Fruit fly (Drosophila melanogaster) whole organism, adult: Measurements from ENCODE around the gene CG46509.
"Not testable (repeated sequence)": the region's sequence is repeated elsewhere in the genome, so short reads cannot be mapped to it uniquely, and the experiment has no call there.

Source experiments
- CG12768 ChIP-seq: fragments of 200-800 bp; sonication (Bioruptor generic); optimal IDR thresholded peaks from 2 replicates; lab custom pipeline; 2017; ENCODE audit warnings: missing biosample characterization, missing genetic modification characterization, mild to moderate bottlenecking, moderate library complexity, missing genetic modification reagents
- CG14711 ChIP-seq: fragments of 200-800 bp; sonication (Bioruptor generic); optimal IDR thresholded peaks from 2 replicates; lab custom pipeline; 2018; ENCODE audit warnings: missing biosample characterization, mild to moderate bottlenecking, missing genetic modification characterization, moderate library complexity
- CG1620 ChIP-seq: fragments of 200-800 bp; sonication (Bioruptor generic); optimal IDR thresholded peaks from 2 replicates; lab custom pipeline; 2016; ENCODE audit warnings: missing biosample characterization, missing genetic modification characterization
- CG33017 ChIP-seq: fragments of 200-800 bp; sonication (Bioruptor generic); optimal IDR thresholded peaks from 2 replicates; lab custom pipeline; 2018; ENCODE audit warnings: missing biosample characterization, mild to moderate bottlenecking, missing genetic modification characterization, moderate library complexity
- CG5204 ChIP-seq: fragments of 200-800 bp; sonication (Bioruptor generic); optimal IDR thresholded peaks from 2 replicates; lab custom pipeline; 2016; ENCODE audit warnings: missing biosample characterization, missing genetic modification characterization
- CG7045 ChIP-seq: fragments of 200-800 bp; sonication (Bioruptor generic); optimal IDR thresholded peaks from 2 replicates; lab custom pipeline; 2017; ENCODE audit warnings: missing biosample characterization, mild to moderate bottlenecking, missing genetic modification characterization
- CG7101 ChIP-seq: fragments of 200-800 bp; sonication (Bioruptor generic); optimal IDR thresholded peaks from 2 replicates; lab custom pipeline; 2018; ENCODE audit warnings: missing biosample characterization, mild to moderate bottlenecking, missing genetic modification characterization, moderate library complexity
- Clk ChIP-seq: fragments of 200-800 bp; sonication (Bioruptor generic); optimal IDR thresholded peaks from 2 replicates; lab custom pipeline; 2017; ENCODE audit warnings: missing biosample characterization, missing genetic modification characterization
- Crg-1 ChIP-seq: fragments of 200-800 bp; sonication (Bioruptor generic); optimal IDR thresholded peaks from 2 replicates; lab custom pipeline; 2016; ENCODE audit warnings: missing biosample characterization, missing genetic modification characterization
- Hr96 ChIP-seq: fragments of 200-800 bp; sonication (Bioruptor generic); optimal IDR thresholded peaks from 2 replicates; lab custom pipeline; 2016; ENCODE audit warnings: missing biosample characterization, missing genetic modification characterization
- Mnt ChIP-seq: fragments of 200-800 bp; sonication (Bioruptor generic); optimal IDR thresholded peaks from 2 replicates; lab custom pipeline; 2016; ENCODE audit warnings: missing biosample characterization, mild to moderate bottlenecking, missing genetic modification characterization
- bab1 ChIP-seq: fragments of 200-800 bp; sonication (Bioruptor generic); optimal IDR thresholded peaks from 3 replicates; lab custom pipeline; 2019; ENCODE audit warnings: missing biosample characterization, mild to moderate bottlenecking, missing genetic modification characterization, moderate library complexity
- cic ChIP-seq: fragments of 200-800 bp; sonication (Bioruptor generic); optimal IDR thresholded peaks from 2 replicates; lab custom pipeline; 2017; ENCODE audit warnings: missing biosample characterization, mild to moderate bottlenecking, missing genetic modification characterization, moderate library complexity
- cnc ChIP-seq, 2 experiments: fragments of >200 bp; optimal IDR thresholded peaks; 2 replicates each; lab custom pipeline; 2017
- kay ChIP-seq: fragments of 200-800 bp; sonication (Bioruptor generic); peaks from one replicate; lab custom pipeline; 2016; ENCODE audit warnings: missing biosample characterization, missing genetic modification characterization, borderline replicate concordance
- ovo ChIP-seq: fragments of 200-800 bp; sonication (Bioruptor generic); optimal IDR thresholded peaks from 2 replicates; lab custom pipeline; 2016; ENCODE audit warnings: missing biosample characterization, missing genetic modification characterization
- tj ChIP-seq: fragments of 200-800 bp; sonication (Bioruptor generic); optimal IDR thresholded peaks from 3 replicates; lab custom pipeline; 2017; ENCODE audit warnings: missing biosample characterization, mild to moderate bottlenecking, missing genetic modification characterization, moderate library complexity
- toe ChIP-seq: fragments of 200-800 bp; sonication (Bioruptor generic); optimal IDR thresholded peaks from 2 replicates; lab custom pipeline; 2016; ENCODE audit warnings: missing biosample characterization, missing genetic modification characterization

The CG46509 gene

DNA sequence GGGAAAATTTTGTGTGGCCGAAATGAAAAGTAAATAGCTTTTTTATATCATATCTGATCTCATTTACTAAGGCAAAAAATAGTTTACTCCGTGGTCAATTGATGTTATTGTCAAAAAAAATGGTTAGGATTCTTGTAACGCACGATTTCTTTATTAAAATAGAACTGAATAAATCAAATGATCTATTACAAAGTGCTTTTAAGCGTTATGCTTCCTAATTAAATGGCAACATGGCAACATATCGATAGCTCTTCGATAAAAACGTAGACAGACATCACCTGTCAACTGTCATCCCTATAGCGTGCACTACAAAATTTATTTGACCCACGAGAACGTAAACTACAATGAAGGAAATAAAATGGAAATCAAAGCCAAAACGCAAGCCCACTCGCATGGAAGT is at the start of gene CG46509:
Gene CG46509, plus strand, starts transcription at position 301 of the 400 bp plus-strand sequence.
- not testable (repeated sequence) for TF ChIP-seq CG14711 (tag; lab: Kevin White, UChicago); bab1 (GFP tag; lab: Kevin White, UChicago); CG7101 (tag; lab: Kevin White, UChicago)

DNA sequence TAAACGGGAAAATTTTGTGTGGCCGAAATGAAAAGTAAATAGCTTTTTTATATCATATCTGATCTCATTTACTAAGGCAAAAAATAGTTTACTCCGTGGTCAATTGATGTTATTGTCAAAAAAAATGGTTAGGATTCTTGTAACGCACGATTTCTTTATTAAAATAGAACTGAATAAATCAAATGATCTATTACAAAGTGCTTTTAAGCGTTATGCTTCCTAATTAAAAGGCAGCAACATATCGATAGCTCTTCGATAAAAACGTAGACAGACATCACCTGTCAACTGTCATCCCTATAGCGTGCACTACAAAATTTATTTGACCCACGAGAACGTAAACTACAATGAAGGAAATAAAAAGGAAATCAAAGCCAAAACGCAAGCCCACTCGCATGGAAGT is 29.7 kb upstream of the CG46509 start, which contains the start of gene CG40813:
Gene CG40813, plus strand, starts transcription at position 301 of the 400 bp plus-strand sequence.
- not testable (repeated sequence) for TF ChIP-seq Hr96; tj (GFP tag; lab: Kevin White, UChicago); ovo (GFP tag; lab: Kevin White, UChicago)

DNA sequence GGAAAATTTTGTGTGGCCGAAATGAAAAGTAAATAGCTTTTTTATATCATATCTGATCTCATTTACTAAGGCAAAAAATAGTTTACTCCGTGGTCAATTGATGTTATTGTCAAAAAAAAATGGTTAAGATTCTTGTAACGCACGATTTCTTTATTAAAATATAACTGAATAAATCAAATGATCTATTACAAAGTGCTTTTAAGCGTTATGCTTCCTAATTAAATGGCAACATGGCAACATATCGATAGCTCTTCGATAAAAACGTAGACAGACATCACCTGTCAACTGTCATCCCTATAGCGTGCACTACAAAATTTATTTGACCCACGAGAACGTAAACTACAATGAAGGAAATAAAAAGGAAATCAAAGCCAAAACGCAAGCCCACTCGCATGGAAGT is 25.0 kb upstream of the CG46509 start, which contains the start of gene CG46504:
Gene CG46504, plus strand, starts transcription at position 301 of the 400 bp plus-strand sequence.
- not testable (repeated sequence) for TF ChIP-seq Crg-1 (GFP tag; lab: Kevin White, UChicago); CG5204 (GFP tag; lab: Kevin White, UChicago); CG33017 (tag; lab: Kevin White, UChicago)

DNA sequence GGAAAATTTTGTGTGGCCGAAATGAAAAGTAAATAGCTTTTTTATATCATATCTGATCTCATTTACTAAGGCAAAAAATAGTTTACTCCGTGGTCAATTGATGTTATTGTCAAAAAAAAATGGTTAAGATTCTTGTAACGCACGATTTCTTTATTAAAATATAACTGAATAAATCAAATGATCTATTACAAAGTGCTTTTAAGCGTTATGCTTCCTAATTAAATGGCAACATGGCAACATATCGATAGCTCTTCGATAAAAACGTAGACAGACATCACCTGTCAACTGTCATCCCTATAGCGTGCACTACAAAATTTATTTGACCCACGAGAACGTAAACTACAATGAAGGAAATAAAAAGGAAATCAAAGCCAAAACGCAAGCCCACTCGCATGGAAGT is 19.9 kb upstream of the CG46509 start, which contains the start of gene CG46505:
Gene CG46505, plus strand, starts transcription at position 301 of the 400 bp plus-strand sequence.
- not testable (repeated sequence) for TF ChIP-seq Hr96; cic; CG12768 (GFP tag; lab: Kevin White, UChicago)

DNA sequence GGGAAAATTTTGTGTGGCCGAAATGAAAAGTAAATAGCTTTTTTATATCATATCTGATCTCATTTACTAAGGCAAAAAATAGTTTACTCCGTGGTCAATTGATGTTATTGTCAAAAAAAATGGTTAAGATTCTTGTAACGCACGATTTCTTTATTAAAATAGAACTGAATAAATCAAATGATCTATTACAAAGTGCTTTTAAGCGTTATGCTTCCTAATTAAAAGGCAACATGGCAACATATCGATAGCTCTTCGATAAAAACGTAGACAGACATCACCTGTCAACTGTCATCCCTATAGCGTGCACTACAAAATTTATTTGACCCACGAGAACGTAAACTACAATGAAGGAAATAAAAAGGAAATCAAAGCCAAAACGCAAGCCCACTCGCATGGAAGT is 14.9 kb upstream of the CG46509 start, which contains the start of gene CG46506:
Gene CG46506, plus strand, starts transcription at position 301 of the 400 bp plus-strand sequence.
- TF ChIP-seq kay, CG12768, toe (GFP tag; lab: Kevin White, UChicago): not testable (repeated sequence)

DNA sequence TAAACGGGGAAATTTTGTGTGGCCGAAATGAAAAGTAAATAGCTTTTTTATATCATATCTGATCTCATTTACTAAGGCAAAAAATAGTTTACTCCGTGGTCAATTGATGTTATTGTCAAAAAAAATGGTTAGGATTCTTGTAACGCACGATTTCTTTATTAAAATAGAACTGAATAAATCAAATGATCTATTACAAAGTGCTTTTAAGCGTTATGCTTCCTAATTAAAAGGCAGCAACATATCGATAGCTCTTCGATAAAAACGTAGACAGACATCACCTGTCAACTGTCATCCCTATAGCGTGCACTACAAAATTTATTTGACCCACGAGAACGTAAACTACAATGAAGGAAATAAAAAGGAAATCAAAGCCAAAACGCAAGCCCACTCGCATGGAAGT is 9.8 kb upstream of the CG46509 start, which contains the start of gene CG46507:
Gene CG46507, plus strand, starts transcription at position 301 of the 400 bp plus-strand sequence.
- not testable (repeated sequence) for TF ChIP-seq CG12768, tj, Mnt (GFP tag; lab: Kevin White, UChicago)

DNA sequence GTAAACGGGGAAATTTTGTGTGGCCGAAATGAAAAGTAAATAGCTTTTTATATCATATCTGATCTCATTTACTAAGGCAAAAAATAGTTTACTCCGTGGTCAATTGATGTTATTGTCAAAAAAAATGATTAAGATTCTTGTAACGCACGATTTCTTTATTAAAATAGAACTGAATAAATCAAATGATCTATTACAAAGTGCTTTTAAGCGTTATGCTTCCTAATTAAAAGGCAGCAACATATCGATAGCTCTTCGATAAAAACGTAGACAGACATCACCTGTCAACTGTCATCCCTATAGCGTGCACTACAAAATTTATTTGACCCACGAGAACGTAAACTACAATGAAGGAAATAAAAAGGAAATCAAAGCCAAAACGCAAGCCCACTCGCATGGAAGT is 5.1 kb upstream of the CG46509 start, which contains the start of gene CG46508:
Gene CG46508, plus strand, starts transcription at position 301 of the 400 bp plus-strand sequence.
- not testable (repeated sequence) for TF ChIP-seq CG5204, CG1620, tj (GFP tag; lab: Kevin White, UChicago)

DNA sequence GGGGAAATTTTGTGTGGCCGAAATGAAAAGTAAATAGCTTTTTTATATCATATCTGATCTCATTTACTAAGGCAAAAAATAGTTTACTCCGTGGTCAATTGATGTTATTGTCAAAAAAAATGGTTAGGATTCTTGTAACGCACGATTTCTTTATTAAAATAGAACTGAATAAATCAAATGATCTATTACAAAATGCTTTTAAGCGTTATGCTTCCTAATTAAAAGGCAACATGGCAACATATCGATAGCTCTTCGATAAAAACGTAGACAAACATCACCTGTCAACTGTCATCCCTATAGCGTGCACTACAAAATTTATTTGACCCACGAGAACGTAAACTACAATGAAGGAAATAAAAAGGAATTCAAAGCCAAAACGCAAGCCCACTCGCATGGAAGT is 4.8 kb downstream of the CG46509 start, which contains the start of gene CG46510:
Gene CG46510, plus strand, starts transcription at position 301 of the 400 bp plus-strand sequence.
- not testable (repeated sequence) for TF ChIP-seq cnc (optimal IDR thresholded peaks at IDR 0.05; lab: Kevin White, UChicago); Mnt (GFP tag; lab: Kevin White, UChicago); CG7045 (GFP tag; lab: Kevin White, UChicago)

DNA sequence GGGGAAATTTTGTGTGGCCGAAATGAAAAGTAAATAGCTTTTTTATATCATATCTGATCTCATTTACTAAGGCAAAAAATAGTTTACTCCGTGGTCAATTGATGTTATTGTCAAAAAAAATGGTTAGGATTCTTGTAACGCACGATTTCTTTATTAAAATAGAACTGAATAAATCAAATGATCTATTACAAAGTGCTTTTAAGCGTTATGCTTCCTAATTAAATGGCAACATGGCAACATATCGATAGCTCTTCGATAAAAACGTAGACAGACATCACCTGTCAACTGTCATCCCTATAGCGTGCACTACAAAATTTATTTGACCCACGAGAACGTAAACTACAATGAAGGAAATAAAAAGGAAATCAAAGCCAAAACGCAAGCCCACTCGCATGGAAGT is 9.8 kb downstream of the CG46509 start, which contains the start of gene CG46511:
Gene CG46511, plus strand, starts transcription at position 301 of the 400 bp plus-strand sequence.
- not testable (repeated sequence) for TF ChIP-seq toe, Mnt, ovo (GFP tag; lab: Kevin White, UChicago)

DNA sequence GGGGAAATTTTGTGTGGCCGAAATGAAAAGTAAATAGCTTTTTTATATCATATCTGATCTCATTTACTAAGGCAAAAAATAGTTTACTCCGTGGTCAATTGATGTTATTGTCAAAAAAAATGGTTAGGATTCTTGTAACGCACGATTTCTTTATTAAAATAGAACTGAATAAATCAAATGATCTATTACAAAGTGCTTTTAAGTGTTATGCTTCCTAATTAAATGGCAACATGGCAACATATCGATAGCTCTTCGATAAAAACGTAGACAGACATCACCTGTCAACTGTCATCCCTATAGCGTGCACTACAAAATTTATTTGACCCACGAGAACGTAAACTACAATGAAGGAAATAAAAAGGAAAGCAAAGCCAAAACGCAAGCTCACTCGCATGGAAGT is 14.6 kb downstream of the CG46509 start, which contains the start of gene CG46512:
Gene CG46512, plus strand, starts transcription at position 301 of the 400 bp plus-strand sequence.
- TF ChIP-seq Clk (GFP tag; lab: Kevin White, UChicago); cic; CG33017 (tag; lab: Kevin White, UChicago): not testable (repeated sequence)
